Fruit fly (Drosophila melanogaster): ENCODE data around the gene swm.

Gene swm

dm6 chr2L:19546869-19547710 is 54.0 kb downstream of the swm start, which contains the start of gene CG10337 (continued):
- TF ChIP-seq CG1024 (GFP tag; IDR thresholded peaks at IDR 0.05) (no peak), CG13775 (GFP tag; optimal IDR thresholded peaks at IDR 0.05) (peak; percentile 8), CG10321 (GFP tag; IDR thresholded peaks at IDR 0.05) (no peak), org-1 (GFP tag; optimal IDR thresholded peaks at IDR 0.05) (peak; percentile 72), aop (GFP tag; IDR thresholded peaks at IDR 0.05) (no peak), CG4707 (GFP tag; optimal IDR thresholded peaks at IDR 0.05) (peak; percentile 12), sc (optimal IDR thresholded peaks at IDR 0.05) (no peak), sc (GFP tag; optimal IDR thresholded peaks at IDR 0.05) (no peak), CG8089 (GFP tag; optimal IDR thresholded peaks at IDR 0.05) (no peak), Lpt (GFP tag; optimal IDR thresholded peaks at IDR 0.05) (no peak), pb (GFP tag; optimal IDR thresholded peaks at IDR 0.05) (no peak), CG14710 (tag; optimal IDR thresholded peaks at IDR 0.05) (peak; percentile 25), CG6689 (GFP tag; IDR thresholded peaks at IDR 0.05) (peak; percentile 5), CG2875 (GFP tag; optimal IDR thresholded peaks at IDR 0.05) (peak; percentile 22), CG17568 (GFP tag; optimal IDR thresholded peaks at IDR 0.05) (peak; percentile 28), H15 (GFP tag; IDR thresholded peaks at IDR 0.05) (no peak), Max (GFP tag; optimal IDR thresholded peaks at IDR 0.05) (no peak), Scr (GFP tag; IDR thresholded peaks at IDR 0.05; ENCODE audit: partially characterized antibody) (no peak), gsb (GFP tag; IDR thresholded peaks at IDR 0.05) (no peak; the same call in 1 of the 2 replicates), dpn (GFP tag; optimal IDR thresholded peaks at IDR 0.05) (peak; percentile 26 to 29), CG10209 (GFP tag; optimal IDR thresholded peaks at IDR 0.05) (peak; percentile 38), CG3281 (GFP tag; optimal IDR thresholded peaks at IDR 0.05) (peak; percentile 80), da (GFP tag; optimal IDR thresholded peaks at IDR 0.05) (no peak), CG11560 (tag; IDR thresholded peaks at IDR 0.05) (no peak), BEAF-32 (GFP tag; optimal IDR thresholded peaks at IDR 0.05) (no peak), gcm (GFP tag; optimal IDR thresholded peaks at IDR 0.05) (peak; percentile 5), CG10267 (tag; optimal IDR thresholded peaks at IDR 0.05) (peak; percentile 43), ham (GFP tag; IDR thresholded peaks at IDR 0.05) (no peak), NC2α (GFP tag; optimal IDR thresholded peaks at IDR 0.05) (no peak), tio (GFP tag; optimal IDR thresholded peaks at IDR 0.05) (no peak), ci (GFP tag; IDR thresholded peaks at IDR 0.05) (no peak; the same call in 2 of the 3 replicates), eyg (GFP tag; optimal IDR thresholded peaks at IDR 0.05) (no peak), corto (GFP tag; optimal IDR thresholded peaks at IDR 0.05) (no peak), CG7357 (GFP tag; IDR thresholded peaks at IDR 0.05) (no peak), CG30020 (tag; optimal IDR thresholded peaks at IDR 0.05) (no peak), Sry-β (GFP tag; optimal IDR thresholded peaks at IDR 0.05) (no peak), mirr (GFP tag; optimal IDR thresholded peaks at IDR 0.05) (peak; percentile 42), CG14441 (GFP tag; IDR thresholded peaks at IDR 0.05) (peak; percentile 54; the same call in 1 of the 2 replicates), amos (GFP tag; IDR thresholded peaks at IDR 0.05; ENCODE audit: partially characterized antibody) (no peak), CG12659 (GFP tag; optimal IDR thresholded peaks at IDR 0.05) (peak; percentile 68), grn (GFP tag; optimal IDR thresholded peaks at IDR 0.05) (peak; percentile 31), CG2712 (tag; optimal IDR thresholded peaks at IDR 0.05) (peak; percentile 28), nau (GFP tag; optimal IDR thresholded peaks at IDR 0.05) (peak; percentile 61), mam (GFP tag; optimal IDR thresholded peaks at IDR 0.05) (peak; percentile 25), fd96Cb (tag; optimal IDR thresholded peaks at IDR 0.05) (peak; percentile 4), Mes4 (GFP tag; optimal IDR thresholded peaks at IDR 0.05) (no peak), schlank (tag; optimal IDR thresholded peaks at IDR 0.05) (peak; percentile 17), CG8290 (GFP tag; optimal IDR thresholded peaks at IDR 0.05) (no peak), CG8290 (tag; optimal IDR thresholded peaks at IDR 0.05) (peak in 1 of 2 experiments; percentile 77), CG4730 (GFP tag; IDR thresholded peaks at IDR 0.05) (no peak)

Data from whole organism, embryonic.